Fruit fly (Drosophila melanogaster) whole organism, embryonic: ENCODE measurements around the gene CG32295.
A peak's percentile ranks its signal among the peaks of the same experiment; 100 is the strongest.

ENCODE experiments used
- Atf6 ChIP-seq: fragments of 200-800 bp; sonication (Bioruptor generic); IDR thresholded peaks from 2 replicates; pipeline ENCODE4 v1.3.6; 2022; ENCODE audit warnings: missing biosample characterization, missing genetic modification characterization
- B-H1 ChIP-seq: fragments of 200-800 bp; sonication (Bioruptor generic); IDR thresholded peaks from 3 replicates; pipeline ENCODE4 v1.3.6; 2022; ENCODE audit warnings: missing biosample characterization, missing genetic modification characterization
- CG10147 ChIP-seq: fragments of 200-800 bp; sonication (Bioruptor generic); optimal IDR thresholded peaks from 2 replicates; lab custom pipeline; 2019; ENCODE audit warnings: missing biosample characterization, mild to moderate bottlenecking, missing genetic modification characterization, moderate library complexity
- CG10209 ChIP-seq: fragments of 200-800 bp; sonication (Bioruptor generic); optimal IDR thresholded peaks from 3 replicates; lab custom pipeline; 2017; ENCODE audit warnings: missing biosample characterization, mild to moderate bottlenecking, missing genetic modification characterization, missing genetic modification reagents
- CG10543 ChIP-seq: fragments of 200-800 bp; sonication (Bioruptor generic); optimal IDR thresholded peaks from 3 replicates; lab custom pipeline; 2017; ENCODE audit warnings: missing biosample characterization, mild to moderate bottlenecking, missing genetic modification characterization, moderate library complexity
- CG10654 ChIP-seq: fragments of 200-800 bp; sonication (Bioruptor generic); optimal IDR thresholded peaks from 2 replicates; lab custom pipeline; 2016; ENCODE audit warnings: missing biosample characterization, missing genetic modification characterization
- CG12659 ChIP-seq: fragments of 200-800 bp; sonication (Bioruptor generic); optimal IDR thresholded peaks from 3 replicates; lab custom pipeline; 2017; ENCODE audit warnings: mild to moderate bottlenecking, missing biosample characterization, missing genetic modification reagents, missing genetic modification characterization
- CG15479 ChIP-seq: fragments of 200-800 bp; sonication (Bioruptor generic); optimal IDR thresholded peaks from 3 replicates; lab custom pipeline; 2019; ENCODE audit warnings: missing biosample characterization, mild to moderate bottlenecking, missing genetic modification characterization, moderate library complexity
- CG18619 ChIP-seq: fragments of 200-800 bp; sonication (Bioruptor generic); optimal IDR thresholded peaks from 3 replicates; lab custom pipeline; 2017; ENCODE audit warnings: missing biosample characterization, mild to moderate bottlenecking, missing genetic modification characterization
- CG2199 ChIP-seq: fragments of 200-800 bp; sonication (Bioruptor generic); IDR thresholded peaks from 3 replicates; pipeline ENCODE4 v1.3.6; 2022; ENCODE audit warnings: missing biosample characterization, missing genetic modification characterization
- CG34376 ChIP-seq: fragments of 200-800 bp; sonication (Bioruptor generic); optimal IDR thresholded peaks from 2 replicates; lab custom pipeline; 2018; ENCODE audit warnings: missing biosample characterization, mild to moderate bottlenecking, missing genetic modification characterization
- CG5180 ChIP-seq: fragments of 200-800 bp; sonication (Bioruptor generic); optimal IDR thresholded peaks from 3 replicates; lab custom pipeline; 2017; ENCODE audit warnings: missing biosample characterization, missing genetic modification characterization, mild to moderate bottlenecking, moderate library complexity, missing genetic modification reagents
- CG6272 ChIP-seq: fragments of 200-800 bp; sonication (Bioruptor generic); IDR thresholded peaks from 2 replicates; pipeline ENCODE4 v1.3.6; 2022; ENCODE audit warnings: missing biosample characterization, missing genetic modification characterization
- CG8290 ChIP-seq, 3 experiments: fragments of 200-800 bp; sonication (Bioruptor generic); optimal IDR thresholded peaks; 2 replicates each; lab custom pipeline; 2016 to 2019; ENCODE audit warnings: missing biosample characterization in 3 of 3, missing genetic modification characterization in 3 of 3, mild to moderate bottlenecking in 2 of 3, moderate library complexity in 1 of 3
- CG8944 ChIP-seq: fragments of 200-800 bp; sonication (Bioruptor generic); optimal IDR thresholded peaks from 3 replicates; lab custom pipeline; 2016; ENCODE audit warnings: missing biosample characterization, missing genetic modification characterization
- CoRest ChIP-seq: fragments of 200-800 bp; sonication (Bioruptor generic); optimal IDR thresholded peaks from 3 replicates; lab custom pipeline; 2018; ENCODE audit warnings: missing biosample characterization, mild to moderate bottlenecking, missing genetic modification characterization, moderate library complexity
- Drgx ChIP-seq: fragments of 200-800 bp; sonication (Bioruptor generic); IDR thresholded peaks from 2 replicates; pipeline ENCODE4 v1.3.6; 2022; ENCODE audit warnings: missing biosample characterization, missing genetic modification characterization
- Fer3 ChIP-seq: fragments of 200-800 bp; sonication (Bioruptor generic); optimal IDR thresholded peaks from 2 replicates; lab custom pipeline; 2018; ENCODE audit warnings: missing biosample characterization, mild to moderate bottlenecking, missing genetic modification characterization, moderate library complexity
- GATAe ChIP-seq: fragments of 200-800 bp; sonication (Bioruptor generic); conservative IDR thresholded peaks from 2 replicates; pipeline ENCODE4 v1.3.6; 2022; ENCODE audit warnings: missing biosample characterization, missing genetic modification characterization
- HLH4C ChIP-seq: fragments of 200-800 bp; sonication (Bioruptor generic); IDR thresholded peaks from 3 replicates; pipeline ENCODE4 v1.3.6; 2022; ENCODE audit warnings: missing biosample characterization, missing genetic modification characterization; ENCODE audit not compliant: partially characterized antibody
- Hr39 ChIP-seq: fragments of >200 bp; optimal IDR thresholded peaks from 2 replicates; lab custom pipeline; 2017
- Hr51 ChIP-seq, 2 experiments: fragments of 200-800 bp; sonication (Bioruptor generic); optimal IDR thresholded peaks; 2 replicates in 1 of 2; 3 replicates in 1 of 2; lab custom pipeline; 2016 to 2018; ENCODE audit warnings: missing biosample characterization in 2 of 2, missing genetic modification characterization in 2 of 2, mild to moderate bottlenecking in 1 of 2, moderate library complexity in 1 of 2
- MESR4 ChIP-seq: fragments of 200-800 bp; sonication (Bioruptor generic); optimal IDR thresholded peaks from 2 replicates; lab custom pipeline; 2018; ENCODE audit warnings: missing biosample characterization, mild to moderate bottlenecking, missing genetic modification characterization, moderate library complexity
- Nf-YB ChIP-seq: fragments of 200-800 bp; sonication (Bioruptor generic); optimal IDR thresholded peaks from 3 replicates; lab custom pipeline; 2019; ENCODE audit warnings: missing biosample characterization, mild to moderate bottlenecking, missing genetic modification characterization, moderate library complexity
- ac ChIP-seq: fragments of 200-800 bp; sonication (Bioruptor generic); optimal IDR thresholded peaks from 3 replicates; lab custom pipeline; 2017; ENCODE audit warnings: missing biosample characterization, mild to moderate bottlenecking, missing genetic modification characterization
- bab2 ChIP-seq: fragments of 200-800 bp; sonication (Bioruptor generic); optimal IDR thresholded peaks from 2 replicates; lab custom pipeline; 2016; ENCODE audit warnings: missing biosample characterization, missing genetic modification characterization
- bcd ChIP-seq: fragments of 200-800 bp; sonication (Bioruptor generic); optimal IDR thresholded peaks from 2 replicates; lab custom pipeline; 2017; ENCODE audit warnings: missing biosample characterization, mild to moderate bottlenecking, missing genetic modification characterization
- bsh ChIP-seq, 2 experiments: fragments of 200-800 bp; sonication (Bioruptor generic); optimal IDR thresholded peaks; 2 replicates each; lab custom pipeline; 2017 to 2018; ENCODE audit warnings: mild to moderate bottlenecking in 2 of 2, missing biosample characterization in 2 of 2, missing genetic modification characterization in 2 of 2, moderate library complexity in 1 of 2
- cato ChIP-seq: fragments of 200-800 bp; sonication (Bioruptor generic); optimal IDR thresholded peaks from 2 replicates; lab custom pipeline; 2016; ENCODE audit warnings: missing biosample characterization, missing genetic modification characterization, borderline replicate concordance
- cg ChIP-seq: fragments of 200-800 bp; sonication (Bioruptor generic); optimal IDR thresholded peaks from 3 replicates; lab custom pipeline; 2019; ENCODE audit warnings: missing biosample characterization, mild to moderate bottlenecking, missing genetic modification characterization, moderate library complexity
- eve ChIP-seq, 2 experiments: fragments of >200 bp; optimal IDR thresholded peaks; 2 replicates each; lab custom pipeline; 2017; ENCODE audit warnings: missing biosample characterization in 2 of 2, missing genetic modification characterization in 2 of 2
- exex ChIP-seq: fragments of 200-800 bp; sonication (Bioruptor generic); optimal IDR thresholded peaks from 4 replicates; lab custom pipeline; 2018; ENCODE audit warnings: missing biosample characterization, mild to moderate bottlenecking, missing genetic modification characterization, moderate library complexity
- ftz-f1 ChIP-seq: fragments of 200-800 bp; sonication (Bioruptor generic); optimal IDR thresholded peaks from 2 replicates; lab custom pipeline; 2016; ENCODE audit warnings: missing biosample characterization, missing genetic modification characterization
- grn ChIP-seq: fragments of 200-800 bp; sonication (Bioruptor generic); optimal IDR thresholded peaks from 3 replicates; lab custom pipeline; 2017; ENCODE audit warnings: missing biosample characterization, missing genetic modification characterization
- lab ChIP-seq: fragments of 200-800 bp; sonication (Bioruptor generic); optimal IDR thresholded peaks from 3 replicates; lab custom pipeline; 2017; ENCODE audit warnings: missing biosample characterization, missing genetic modification characterization, mild to moderate bottlenecking, moderate library complexity, missing genetic modification reagents
- lbe ChIP-seq: fragments of 200-800 bp; sonication (Bioruptor generic); optimal IDR thresholded peaks from 2 replicates; lab custom pipeline; 2016; ENCODE audit warnings: missing biosample characterization, mild to moderate bottlenecking, missing genetic modification characterization
- lov ChIP-seq, 2 experiments: fragments of 200-800 bp in 1 of 2; fragments of >200 bp in 1 of 2; sonication (Bioruptor generic) in 1 of 2; IDR thresholded peaks in 1 of 2; optimal IDR thresholded peaks in 1 of 2; 2 replicates in 1 of 2; 3 replicates in 1 of 2; pipeline versions ENCODE4 v1.3.6 to Lab custom; 2017 to 2022; ENCODE audit warnings: missing biosample characterization in 1 of 2, missing genetic modification characterization in 1 of 2
- pita ChIP-seq: fragments of 200-800 bp; sonication (Bioruptor generic); optimal IDR thresholded peaks from 2 replicates; lab custom pipeline; 2017; ENCODE audit warnings: missing biosample characterization, mild to moderate bottlenecking, missing genetic modification characterization
- schlank ChIP-seq: fragments of 200-800 bp; sonication (Bioruptor generic); optimal IDR thresholded peaks from 2 replicates; lab custom pipeline; 2018; ENCODE audit warnings: missing biosample characterization, mild to moderate bottlenecking, missing genetic modification characterization
- scrt ChIP-seq: fragments of 200-800 bp; sonication (Bioruptor generic); optimal IDR thresholded peaks from 2 replicates; lab custom pipeline; 2018; ENCODE audit warnings: missing biosample characterization, mild to moderate bottlenecking, missing genetic modification characterization, moderate library complexity
- sd ChIP-seq: fragments of 200-800 bp; sonication (Bioruptor generic); optimal IDR thresholded peaks from 3 replicates; lab custom pipeline; 2018; ENCODE audit warnings: missing biosample characterization, mild to moderate bottlenecking, missing genetic modification characterization, moderate library complexity
- sens ChIP-seq: fragments of 200-800 bp; sonication (Bioruptor generic); peaks from one replicate; lab custom pipeline; 2016; ENCODE audit warnings: missing biosample characterization, missing genetic modification characterization
- sqz ChIP-seq: fragments of 200-800 bp; sonication (Bioruptor generic); optimal IDR thresholded peaks from 3 replicates; lab custom pipeline; 2018; ENCODE audit warnings: missing biosample characterization, mild to moderate bottlenecking, missing genetic modification characterization
- sr ChIP-seq: fragments of 200-800 bp; sonication (Bioruptor generic); IDR thresholded peaks from 3 replicates; pipeline ENCODE4 v1.3.6; 2022; ENCODE audit warnings: missing biosample characterization, missing genetic modification characterization
- sug ChIP-seq: fragments of 200-800 bp; optimal IDR thresholded peaks from 2 replicates; lab custom pipeline; 2019; ENCODE audit warnings: missing biosample characterization, mild to moderate bottlenecking, missing genetic modification characterization, moderate library complexity

CG32295 gene

DNA sequence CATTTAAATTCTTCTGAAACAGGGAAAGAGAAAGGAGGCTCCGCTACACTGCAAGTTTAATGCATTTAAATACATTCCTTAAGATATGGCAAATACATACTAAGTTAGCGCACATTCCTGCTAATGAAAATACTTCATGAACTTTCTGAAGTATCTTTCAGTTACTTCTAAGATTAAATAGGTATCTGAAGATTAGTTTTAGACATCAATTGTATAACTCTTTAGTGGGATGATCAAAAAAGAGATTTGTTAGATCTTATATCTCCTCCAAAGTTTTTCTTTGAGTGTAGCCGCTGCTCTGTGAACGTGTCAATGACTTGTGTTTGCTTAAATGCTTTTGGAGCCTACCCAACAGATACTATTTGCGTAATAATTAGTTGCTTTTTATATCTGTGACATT, 48.5 kb upstream of the CG32295 start (continued):
- TF ChIP-seq CG5180 (GFP tag; lab: Kevin White, UChicago) (no peak), CG15479 (GFP tag; lab: Kevin White, UChicago) (no peak), Fer3 (tag; lab: Kevin White, UChicago) (peak; percentile 26), Hr39 (lab: Kevin White, UChicago) (no peak), scrt (GFP tag; lab: Kevin White, UChicago) (no peak), Nf-YB (GFP tag; lab: Kevin White, UChicago) (no peak), CG10147 (GFP tag; lab: Kevin White, UChicago) (peak; percentile 4), Atf6 (GFP tag; lab: Robert Waterston, UW) (no peak), CG2199 (GFP tag; lab: Robert Waterston, UW) (no peak), pita (GFP tag; lab: Kevin White, UChicago) (no peak), HLH4C (GFP tag; lab: Robert Waterston, UW) (no peak), ac (GFP tag; lab: Kevin White, UChicago) (no peak), Drgx (peak; percentile 56), sqz (GFP tag; lab: Kevin White, UChicago) (no peak), Hr51 (GFP tag; optimal IDR thresholded peaks at IDR 0.05; lab: Kevin White, UChicago) (peak in 1 of 2 experiments; percentile 13)

DNA sequence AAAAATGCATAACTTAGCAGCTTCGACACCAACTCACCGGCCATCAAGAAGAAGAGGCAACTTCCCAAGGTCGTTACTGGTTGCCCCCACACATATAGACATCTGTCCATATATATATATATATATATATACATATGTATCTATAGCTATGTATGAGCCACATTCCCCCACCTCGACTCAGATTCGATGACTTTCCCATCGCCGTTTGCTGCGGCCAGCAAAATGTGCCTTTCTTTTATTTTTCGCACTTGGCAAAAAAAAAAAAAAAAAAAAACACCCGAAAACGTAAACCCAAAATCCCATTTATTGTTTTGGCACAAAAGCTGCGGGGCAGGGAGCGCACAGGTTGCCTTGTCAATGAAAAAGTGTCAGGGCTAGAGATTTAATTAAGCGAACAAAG, 47.9 kb upstream of the CG32295 start:
- TF ChIP-seq bcd (no peak), CG12659 (GFP tag; lab: Kevin White, UChicago) (no peak), CG10209 (GFP tag; lab: Kevin White, UChicago) (no peak), sr (GFP tag; lab: Robert Waterston, UW) (peak; percentile 56; the same call in 2 of the 3 replicates)
- TF ChIP-seq, all 482 proteins: peak for 1

DNA sequence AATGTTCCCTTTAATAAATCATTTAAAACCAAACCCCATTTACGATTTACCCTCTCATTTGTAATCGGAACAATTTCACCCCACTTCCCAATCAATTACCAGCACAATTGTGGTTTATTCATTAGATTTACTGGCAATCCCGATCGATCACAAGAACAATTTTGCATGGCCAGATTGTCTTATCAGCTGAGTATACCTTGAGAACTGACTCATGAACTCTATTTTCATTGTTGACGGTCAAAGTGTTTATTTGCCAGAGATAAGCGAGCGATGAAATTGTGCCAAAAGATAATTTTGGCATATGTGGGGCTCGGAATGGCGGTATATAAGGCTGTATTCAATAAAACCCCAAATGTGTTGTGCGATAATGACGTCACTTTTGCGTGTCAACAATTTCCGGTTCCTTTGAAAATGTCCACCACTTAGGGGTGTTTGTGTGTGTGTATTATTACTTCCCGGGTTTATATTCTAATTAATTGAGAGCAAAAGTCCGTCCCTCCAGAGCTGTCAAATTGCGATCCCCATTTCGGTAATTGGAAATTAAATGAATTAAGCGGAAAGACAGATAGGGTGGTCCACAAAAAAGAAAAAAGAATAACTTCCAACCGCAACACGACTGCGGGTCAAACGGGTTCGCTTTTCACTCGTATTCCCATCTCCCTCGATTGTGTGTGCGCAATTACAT, 46.3 kb upstream of the CG32295 start:
- TF ChIP-seq cato (GFP tag; lab: Kevin White, UChicago): no peak
- no peak for TF ChIP-seq CG18619 (GFP tag; lab: Kevin White, UChicago)
- TF ChIP-seq CoRest (tag; lab: Kevin White, UChicago): no peak
- peak; percentile 35 for TF ChIP-seq sd (tag; lab: Kevin White, UChicago)
- peak; percentile 87 for TF ChIP-seq CG34376 (GFP tag; lab: Kevin White, UChicago)
- peak; percentile 78 for TF ChIP-seq lab
- no peak for TF ChIP-seq CG8290 (GFP tag; optimal IDR thresholded peaks at IDR 0.05; lab: Kevin White, UChicago)
- TF ChIP-seq CG8290 (tag; optimal IDR thresholded peaks at IDR 0.05; lab: Kevin White, UChicago): peak in 1 of 2 experiments; percentile 15
- TF ChIP-seq lov (optimal IDR thresholded peaks at IDR 0.05; lab: Kevin White, UChicago): no peak
- TF ChIP-seq lov (GFP tag; IDR thresholded peaks at IDR 0.05; lab: Robert Waterston, UW): 0 out of 3 replicates have a peak, but pooled peaks have one; percentile 26
- peak; percentile 42 for TF ChIP-seq lbe (GFP tag; lab: Kevin White, UChicago)
- no peak for TF ChIP-seq CG10654 (GFP tag; lab: Kevin White, UChicago)
- TF ChIP-seq exex (tag; lab: Kevin White, UChicago): peak; percentile 94
- no peak for TF ChIP-seq CG8944
- peak; percentile 16 for TF ChIP-seq CG10147 (GFP tag; lab: Kevin White, UChicago)
- TF ChIP-seq B-H1 (GFP tag; lab: Robert Waterston, UW): no peak
- peak; percentile 23 for TF ChIP-seq schlank
- TF ChIP-seq bab2: no peak
- TF ChIP-seq CG6272 (GFP tag; lab: Robert Waterston, UW): no peak
- TF ChIP-seq bsh (GFP tag; optimal IDR thresholded peaks at IDR 0.05; lab: Kevin White, UChicago): no peak
- TF ChIP-seq sug: peak; percentile 82
- peak; percentile 3 for TF ChIP-seq cg (GFP tag; lab: Kevin White, UChicago)
- TF ChIP-seq eve (GFP tag; optimal IDR thresholded peaks at IDR 0.05; lab: Kevin White, UChicago): peak in 1 of 2 experiments; percentile 64
- peak; percentile 41 for TF ChIP-seq ftz-f1 (GFP tag; lab: Kevin White, UChicago)
- TF ChIP-seq MESR4 (GFP tag; lab: Kevin White, UChicago): no peak
- peak; percentile 54 for TF ChIP-seq grn (GFP tag; lab: Kevin White, UChicago)
- no peak for TF ChIP-seq CG10543 (GFP tag; lab: Kevin White, UChicago)
- peak; percentile 27 for TF ChIP-seq sens (GFP tag; lab: Kevin White, UChicago)
- peak; percentile 50; the same call in 1 of the 2 replicates for TF ChIP-seq GATAe (GFP tag; lab: Robert Waterston, UW)
